Fruit fly (Drosophila melanogaster): ENCODE results near the gene Pka-R1.

Gene Pka-R1

DNA sequence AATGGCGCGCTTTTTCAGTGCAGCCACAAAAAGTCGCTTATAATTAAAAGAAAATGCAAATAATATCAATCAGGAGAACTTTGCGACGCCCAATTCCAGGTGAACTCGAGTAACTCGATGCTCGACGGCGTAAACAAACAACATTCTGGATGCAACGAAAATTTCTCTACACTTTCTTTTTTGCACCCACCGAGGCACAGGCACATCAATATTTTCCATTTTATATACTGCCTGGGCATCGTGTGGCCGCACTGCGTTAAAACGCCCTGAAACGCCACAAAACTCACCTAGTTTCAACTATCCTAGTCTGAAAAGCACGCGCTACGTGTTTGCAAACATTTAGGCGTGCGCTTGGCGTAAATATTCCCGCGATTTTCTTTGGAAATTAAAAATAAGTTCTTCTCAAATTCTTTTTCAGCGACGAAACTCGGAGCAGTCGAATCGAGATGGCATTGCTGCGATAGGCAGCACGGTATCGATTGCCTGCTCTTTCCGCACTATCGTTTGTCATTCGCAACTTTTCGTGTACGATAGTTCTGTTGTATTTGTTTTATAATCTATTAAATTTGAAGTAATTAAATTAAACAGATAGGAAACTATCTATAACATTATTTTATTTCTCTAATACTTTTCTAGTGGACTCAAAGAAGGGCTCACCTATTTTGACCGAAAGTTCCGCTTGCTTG is 30.0 kb upstream of the Pka-R1 start, which contains the start of gene Pcif1:
Gene Pcif1, minus strand, starts transcription at position 456 of the 686 bp plus-strand sequence.
- TF ChIP-seq insv (optimal IDR thresholded peaks at IDR 0.05), result no peak

DNA sequence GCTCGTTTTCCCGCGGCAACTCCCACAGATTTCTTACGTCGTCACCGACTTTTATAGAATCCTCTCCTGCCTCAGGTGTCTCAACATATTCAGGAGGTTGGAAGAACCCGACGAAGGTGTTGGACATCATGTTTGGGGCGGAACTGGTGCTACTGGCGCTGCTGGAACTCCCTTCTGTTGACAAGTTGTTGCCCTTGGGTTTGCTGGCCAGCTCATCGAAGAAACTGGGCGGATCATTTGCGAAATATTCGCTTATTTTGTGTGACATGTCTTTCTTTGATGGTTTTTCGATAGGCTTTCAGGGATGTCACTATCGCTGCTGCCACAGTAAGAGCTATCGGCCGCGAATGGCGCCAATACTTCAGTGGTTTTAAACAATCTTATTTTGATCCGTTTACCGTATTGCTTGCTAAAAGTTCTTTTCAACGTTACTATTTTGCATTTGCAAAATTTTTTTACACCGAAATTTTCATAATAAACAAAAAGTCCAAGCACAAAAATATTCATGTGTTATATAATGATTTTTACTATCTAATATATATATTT is 28.0 kb upstream of the Pka-R1 start, which contains the start of gene CG11396:
Gene CG11396, minus strand, starts transcription at position 303 of the 546 bp plus-strand sequence.
- TF ChIP-seq insv (optimal IDR thresholded peaks at IDR 0.05) (peak; percentile 43), ttk (optimal IDR thresholded peaks at IDR 0.05) (no peak), Myc (optimal IDR thresholded peaks at IDR 0.05) (no peak), h (optimal IDR thresholded peaks at IDR 0.05) (no peak), Sin3A (optimal IDR thresholded peaks at IDR 0.05) (no peak)

DNA sequence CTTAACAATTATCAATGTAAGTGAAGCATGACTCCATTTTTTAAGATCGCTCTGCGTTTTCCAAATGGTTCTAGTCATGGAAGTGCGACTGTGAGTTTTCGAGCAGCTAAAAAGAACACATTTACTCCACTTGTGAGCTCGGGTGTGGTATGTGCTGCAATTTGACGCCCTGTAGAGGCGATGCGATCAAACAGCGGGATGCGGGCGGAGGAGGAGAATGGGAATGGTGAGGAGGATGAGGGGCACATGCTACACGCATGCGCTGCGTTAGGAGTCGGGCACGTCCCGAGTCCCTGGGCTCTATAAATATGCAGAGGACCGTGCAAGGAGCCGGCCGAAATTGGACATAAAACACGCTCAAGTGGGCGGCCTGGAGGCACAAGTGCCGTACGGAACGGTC is 26.6 kb upstream of the Pka-R1 start:
- TF ChIP-seq ttk (optimal IDR thresholded peaks at IDR 0.05) (no peak), Myc (optimal IDR thresholded peaks at IDR 0.05) (no peak), h (optimal IDR thresholded peaks at IDR 0.05) (no peak)

DNA sequence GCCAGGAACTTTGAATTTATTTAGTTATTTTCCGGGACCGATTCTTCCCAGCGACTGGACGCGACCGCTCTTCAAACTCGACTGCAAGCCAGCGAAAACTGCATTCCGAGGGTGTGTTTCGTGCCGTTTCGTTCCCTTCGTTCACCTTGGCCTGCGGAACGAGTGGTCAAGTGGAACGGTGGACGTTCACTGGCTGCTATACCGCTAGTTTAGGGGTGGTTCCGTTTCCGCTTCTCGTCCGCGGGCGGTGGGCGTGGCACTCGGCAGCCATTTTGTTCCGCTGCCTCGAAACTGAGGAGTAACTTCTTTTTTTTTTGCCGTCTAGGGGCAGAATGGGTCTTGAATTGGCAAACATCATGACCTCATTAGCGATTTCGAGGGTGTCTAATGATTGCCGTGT is 23.2 kb upstream of the Pka-R1 start, which contains the start of gene Six4:
Gene Six4, minus strand, starts transcription at position 85 of the 400 bp plus-strand sequence.
- no peak for TF ChIP-seq h (optimal IDR thresholded peaks at IDR 0.05)
- no peak for TF ChIP-seq Myc (optimal IDR thresholded peaks at IDR 0.05)
- TF ChIP-seq Sin3A (optimal IDR thresholded peaks at IDR 0.05), result no peak
- TF ChIP-seq ttk (optimal IDR thresholded peaks at IDR 0.05), result no peak
- no peak for TF ChIP-seq insv (optimal IDR thresholded peaks at IDR 0.05)
- TF ChIP-seq psq (optimal IDR thresholded peaks at IDR 0.05), result no peak

DNA sequence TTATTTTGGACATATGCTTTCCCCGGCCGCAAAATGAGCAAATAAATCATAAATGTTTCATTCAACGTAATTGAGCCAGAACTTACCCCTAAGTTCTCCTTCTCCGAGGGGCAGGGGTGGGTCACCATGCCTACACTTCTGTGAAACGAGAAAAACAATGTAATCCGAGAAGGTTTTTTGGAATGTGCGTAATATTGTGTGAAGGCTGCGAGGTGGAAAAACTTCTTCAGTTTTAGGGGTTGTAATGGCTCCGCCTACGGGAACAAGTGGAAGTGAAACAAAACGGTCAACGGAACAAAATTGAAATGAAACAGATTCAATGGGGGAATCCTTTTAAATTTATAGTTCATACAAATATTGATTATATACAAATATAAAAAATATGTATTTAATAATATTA is 19.2 kb upstream of the Pka-R1 start:
- TF ChIP-seq insv (optimal IDR thresholded peaks at IDR 0.05) (no peak), h (optimal IDR thresholded peaks at IDR 0.05) (no peak), psq (optimal IDR thresholded peaks at IDR 0.05) (no peak), Myc (optimal IDR thresholded peaks at IDR 0.05) (no peak), Sin3A (optimal IDR thresholded peaks at IDR 0.05) (no peak)

DNA sequence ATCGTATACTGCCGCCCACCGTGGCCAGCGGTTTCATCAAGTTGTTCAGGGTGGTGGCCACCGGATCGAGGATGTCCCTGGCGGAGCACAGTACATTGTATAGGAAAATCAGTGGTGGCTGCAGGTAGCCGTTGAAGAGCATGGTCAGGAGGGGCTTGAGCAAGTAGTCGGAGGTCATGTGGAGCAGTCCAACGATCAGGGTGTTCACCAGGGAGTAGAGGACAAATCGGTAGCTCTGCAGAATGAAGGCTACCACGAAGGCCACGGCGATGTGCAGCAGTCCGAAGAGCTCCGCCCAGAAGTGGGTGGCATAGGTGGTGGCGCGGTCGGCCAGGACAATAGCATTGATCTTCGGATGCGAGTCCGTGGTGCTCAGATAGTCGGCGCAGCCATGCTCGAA is 18.5 kb upstream of the Pka-R1 start:
- TF ChIP-seq insv (optimal IDR thresholded peaks at IDR 0.05) (no peak), Sin3A (optimal IDR thresholded peaks at IDR 0.05) (no peak), h (optimal IDR thresholded peaks at IDR 0.05) (no peak), ttk (optimal IDR thresholded peaks at IDR 0.05) (no peak), Myc (optimal IDR thresholded peaks at IDR 0.05) (no peak), psq (optimal IDR thresholded peaks at IDR 0.05) (no peak)

DNA sequence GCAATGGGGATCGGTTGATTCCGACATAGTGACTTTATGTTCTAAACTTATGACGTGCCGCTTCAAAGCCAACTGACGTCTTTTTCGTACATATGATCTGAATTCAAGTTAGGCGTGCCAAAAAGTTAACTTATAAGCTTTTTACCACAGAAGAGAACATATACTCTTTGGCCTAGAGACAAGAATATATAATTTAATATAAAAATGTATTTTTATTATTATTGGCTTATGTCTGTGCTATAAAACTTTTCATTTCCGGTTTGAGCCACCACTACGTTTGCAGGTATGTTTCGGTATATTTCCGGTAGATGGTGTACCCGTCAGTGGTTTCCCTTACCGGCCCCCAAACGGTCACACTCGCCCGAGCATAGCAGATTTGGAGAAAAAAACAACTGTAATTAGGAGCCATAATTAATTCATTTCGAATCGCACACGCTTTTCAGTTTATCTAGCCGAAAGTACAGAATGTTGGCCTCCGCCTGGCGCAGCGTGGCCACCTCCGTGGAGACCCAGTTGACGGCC is 17.5 kb upstream of the Pka-R1 start, which contains the start of the genes CG3698 and tzn:
Gene CG3698, minus strand, starts transcription at position 51 of the 522 bp plus-strand sequence.
Gene tzn, plus strand, starts transcription at position 321 of the 522 bp plus-strand sequence.
- TF ChIP-seq psq (optimal IDR thresholded peaks at IDR 0.05) (no peak), Myc (optimal IDR thresholded peaks at IDR 0.05) (no peak), ttk (optimal IDR thresholded peaks at IDR 0.05) (no peak)

DNA sequence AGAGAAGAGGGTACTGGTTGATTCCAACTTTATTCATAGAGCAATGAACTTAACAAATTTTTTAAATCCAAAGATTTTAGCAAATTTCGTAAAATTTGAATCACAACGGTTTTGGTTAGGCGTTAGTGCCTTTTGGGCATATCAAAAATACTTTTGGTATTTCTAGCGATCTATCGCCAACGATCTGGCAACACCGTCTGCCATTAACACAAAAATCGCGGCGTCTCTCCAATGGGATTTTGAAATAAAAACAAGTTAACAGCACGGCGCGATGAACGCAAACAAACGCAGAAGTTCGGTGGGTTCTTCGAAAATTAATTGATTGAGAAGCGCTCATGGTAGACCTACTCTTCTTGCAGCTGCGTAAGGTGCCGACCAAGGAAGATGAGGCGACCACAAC is 15.7 kb upstream of the Pka-R1 start, which contains the start of gene Spc105R:
Gene Spc105R, plus strand, starts transcription at position 203 of the 400 bp plus-strand sequence.
- no peak for TF ChIP-seq ttk (optimal IDR thresholded peaks at IDR 0.05)

DNA sequence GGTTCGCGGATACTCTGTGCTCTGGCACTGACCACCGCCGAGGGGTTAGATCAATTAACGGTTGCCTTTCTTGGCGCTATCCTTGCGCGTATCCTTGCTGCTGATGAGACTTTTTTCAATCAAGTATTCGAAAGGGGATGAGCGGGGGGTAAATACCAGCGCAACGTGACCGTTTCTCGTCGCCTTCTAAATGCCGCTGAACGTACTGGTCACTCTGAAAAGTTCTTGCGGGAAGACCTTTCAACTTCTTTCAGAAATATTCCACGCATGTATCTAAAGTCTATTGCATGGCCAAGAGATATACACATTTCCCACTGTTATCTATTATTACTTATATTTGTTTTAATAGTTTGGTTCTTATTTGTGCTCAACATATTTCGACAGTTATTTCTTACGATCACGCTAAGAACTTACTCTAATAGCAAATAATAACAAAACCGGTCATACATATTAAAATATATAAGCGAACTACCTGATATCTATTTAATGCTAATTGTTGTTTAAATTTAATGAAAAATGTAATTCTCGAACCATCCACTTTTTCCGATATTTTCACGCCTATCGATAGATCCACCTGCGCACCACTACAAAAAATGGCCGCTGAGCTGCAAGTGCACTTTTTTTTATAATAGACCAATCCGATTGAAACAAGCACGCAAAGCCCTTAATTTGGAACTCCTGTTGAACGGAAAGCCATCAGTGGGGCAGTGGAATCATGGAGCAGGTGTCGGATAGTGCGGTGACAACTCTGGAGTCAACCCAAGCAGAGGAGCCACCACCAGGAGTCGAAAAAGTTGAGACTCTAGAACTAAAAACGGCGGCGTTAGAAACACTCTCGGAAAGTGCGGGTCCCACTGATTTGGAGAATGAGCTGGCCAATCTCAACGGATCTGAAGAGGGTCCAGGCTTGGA is 6.6 kb upstream of the Pka-R1 start, which contains the start of the genes CG3634 and HIPP1:
Gene CG3634, minus strand, starts transcription at position 185 of the 912 bp plus-strand sequence.
Gene HIPP1, plus strand, starts transcription at position 582 of the 912 bp plus-strand sequence.
- no peak for TF ChIP-seq h (optimal IDR thresholded peaks at IDR 0.05)
- TF ChIP-seq psq (optimal IDR thresholded peaks at IDR 0.05), result no peak
- TF ChIP-seq insv (optimal IDR thresholded peaks at IDR 0.05), result no peak
- no peak for TF ChIP-seq ttk (optimal IDR thresholded peaks at IDR 0.05)
- TF ChIP-seq Sin3A (optimal IDR thresholded peaks at IDR 0.05), result no peak
- no peak for TF ChIP-seq Myc (optimal IDR thresholded peaks at IDR 0.05)

DNA sequence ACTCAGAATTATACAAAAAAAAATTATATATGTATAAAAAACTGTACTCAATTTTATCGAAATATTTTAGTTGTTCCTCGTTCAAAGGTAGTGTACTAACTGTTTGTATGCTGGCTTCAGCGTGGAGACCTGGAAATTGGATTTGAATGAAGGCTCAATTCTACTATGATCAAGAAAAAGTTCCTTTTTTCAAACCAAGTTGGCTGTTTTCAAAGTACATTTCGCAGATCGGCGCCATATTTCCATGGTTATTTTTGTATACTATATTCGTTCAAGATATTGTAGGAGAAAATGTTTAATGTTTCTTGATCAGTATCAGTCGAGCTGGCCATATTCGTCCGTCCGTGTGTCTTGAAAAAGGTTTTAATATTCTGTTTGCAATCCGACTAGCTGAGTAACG is 2.0 kb downstream of the Pka-R1 start, which contains the start of gene Mst77F:
Gene Mst77F, minus strand, starts transcription at position 101 of the 400 bp plus-strand sequence.
- TF ChIP-seq insv (optimal IDR thresholded peaks at IDR 0.05) (no peak), h (optimal IDR thresholded peaks at IDR 0.05) (no peak), psq (optimal IDR thresholded peaks at IDR 0.05) (no peak), ttk (optimal IDR thresholded peaks at IDR 0.05) (no peak), Sin3A (optimal IDR thresholded peaks at IDR 0.05) (no peak), Myc (optimal IDR thresholded peaks at IDR 0.05) (no peak)

DNA sequence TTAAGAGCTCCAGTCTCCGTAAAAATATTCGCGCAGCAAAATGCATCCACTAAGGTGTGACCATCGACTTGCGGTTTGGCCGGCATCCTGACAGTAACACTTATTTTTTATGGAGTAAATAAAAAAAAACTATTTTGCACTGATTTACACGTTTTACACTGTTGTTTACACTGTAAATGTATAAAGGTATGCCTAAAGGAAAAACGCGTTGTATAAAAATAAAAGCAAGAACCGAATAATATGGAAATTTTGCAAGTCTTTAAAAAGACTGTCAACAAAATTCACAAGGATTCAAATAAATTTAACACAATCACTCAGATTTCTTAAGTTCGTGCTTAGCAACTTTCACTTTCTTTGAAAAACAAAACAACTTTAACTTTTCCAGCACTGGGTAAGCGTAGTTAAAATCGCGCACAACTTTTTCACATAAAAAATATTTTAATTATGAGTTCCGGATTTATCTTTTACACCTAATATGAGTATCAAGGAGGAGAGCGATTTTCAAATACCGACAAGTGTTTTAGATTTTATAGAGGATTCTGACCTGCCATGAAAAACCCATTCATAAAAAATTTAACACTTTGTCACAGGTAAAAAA is 7.4 kb downstream of the Pka-R1 start:
- no peak for TF ChIP-seq h (optimal IDR thresholded peaks at IDR 0.05)
- TF ChIP-seq Sin3A (optimal IDR thresholded peaks at IDR 0.05), result no peak
- no peak for TF ChIP-seq ttk (optimal IDR thresholded peaks at IDR 0.05)
- no peak for TF ChIP-seq Myc (optimal IDR thresholded peaks at IDR 0.05)
- TF ChIP-seq insv (optimal IDR thresholded peaks at IDR 0.05), result no peak
- TF ChIP-seq psq (optimal IDR thresholded peaks at IDR 0.05), result no peak
